Fruit fly (Drosophila melanogaster): ENCODE results near the gene Diap1.

Diap1 gene

dm6 chr3L:16090330-16090803 is 39.5 kb upstream of the Diap1 start, which contains the start of the genes CG5235 and ClC-c (continued):
- TF ChIP-seq CG6791 (GFP tag; IDR thresholded peaks at IDR 0.05; ENCODE audit: partially characterized antibody) (peak; percentile 88), gfzf (GFP tag; optimal IDR thresholded peaks at IDR 0.05) (peak; percentile 88), Pdp1 (GFP tag; optimal IDR thresholded peaks at IDR 0.05) (peak in 1 of 2 experiments; percentile 22), yki (optimal IDR thresholded peaks at IDR 0.05) (no peak), CG3407 (GFP tag; optimal IDR thresholded peaks at IDR 0.05) (no peak), CG10431 (GFP tag; optimal IDR thresholded peaks at IDR 0.05) (no peak), CG6683 (GFP tag; optimal IDR thresholded peaks at IDR 0.05) (no peak), zen (tag; optimal IDR thresholded peaks at IDR 0.05) (peak; percentile 28), CG6813 (GFP tag; optimal IDR thresholded peaks at IDR 0.05) (no peak), stwl (tag; optimal IDR thresholded peaks at IDR 0.05) (peak; percentile 65), CG12744 (GFP tag; optimal IDR thresholded peaks at IDR 0.05) (no peak), bab2 (GFP tag; optimal IDR thresholded peaks at IDR 0.05) (no peak), Nf-YB (GFP tag; optimal IDR thresholded peaks at IDR 0.05) (no peak), so (GFP tag; IDR thresholded peaks at IDR 0.05) (no peak), CG16815 (GFP tag; optimal IDR thresholded peaks at IDR 0.05) (no peak), CG5245 (GFP tag; optimal IDR thresholded peaks at IDR 0.05) (no peak), CG18619 (GFP tag; optimal IDR thresholded peaks at IDR 0.05) (no peak), hb (GFP tag; IDR thresholded peaks at IDR 0.05; ENCODE audit: partially characterized antibody) (peak; percentile 78), CG10321 (GFP tag; IDR thresholded peaks at IDR 0.05) (no peak), Neu2 (GFP tag; optimal IDR thresholded peaks at IDR 0.05; ENCODE audit: borderline replicate concordance) (no peak), Camta (GFP tag; optimal IDR thresholded peaks at IDR 0.05) (no peak), Opbp (GFP tag; IDR thresholded peaks at IDR 0.05; ENCODE audit: partially characterized antibody) (peak; percentile 77), pzg (GFP tag; optimal IDR thresholded peaks at IDR 0.05) (peak; percentile 84), CG4404 (GFP tag; IDR thresholded peaks at IDR 0.05) (no peak), CG16813 (GFP tag; IDR thresholded peaks at IDR 0.05; ENCODE audit: partially characterized antibody) (peak; percentile 79), Ptx1 (GFP tag; IDR thresholded peaks at IDR 0.05) (no peak), CG34376 (GFP tag; optimal IDR thresholded peaks at IDR 0.05) (peak; percentile 45), Nf-YA (GFP tag; IDR thresholded peaks at IDR 0.05) (no peak), slbo (GFP tag; IDR thresholded peaks at IDR 0.05) (no peak), klu (GFP tag; IDR thresholded peaks at IDR 0.05) (no peak), ttk (GFP tag; IDR thresholded peaks at IDR 0.05) (no peak), CG14860 (GFP tag; IDR thresholded peaks at IDR 0.05; ENCODE audit: partially characterized antibody) (peak; percentile 72), NFAT (GFP tag; IDR thresholded peaks at IDR 0.05) (no peak), CG14965 (GFP tag; optimal IDR thresholded peaks at IDR 0.05; ENCODE audit: borderline replicate concordance) (no peak), Hr3 (GFP tag; optimal IDR thresholded peaks at IDR 0.05) (no peak), Asciz (GFP tag; optimal IDR thresholded peaks at IDR 0.05) (no peak), Gug (GFP tag; IDR thresholded peaks at IDR 0.05) (no peak), bsh (GFP tag; optimal IDR thresholded peaks at IDR 0.05) (no peak), zf30C (GFP tag; optimal IDR thresholded peaks at IDR 0.05) (no peak), Doc3 (GFP tag; IDR thresholded peaks at IDR 0.05; ENCODE audit: partially characterized antibody) (peak; percentile 72), Bteb2 (GFP tag; optimal IDR thresholded peaks at IDR 0.05) (no peak), CG12769 (tag; optimal IDR thresholded peaks at IDR 0.05) (no peak), Hr39 (optimal IDR thresholded peaks at IDR 0.05) (no peak), ci (GFP tag; IDR thresholded peaks at IDR 0.05) (peak; percentile 25; the same call in 1 of the 3 replicates), inv (GFP tag; IDR thresholded peaks at IDR 0.05; ENCODE audit: partially characterized antibody) (peak; percentile 74), chn (GFP tag; optimal IDR thresholded peaks at IDR 0.05) (no peak), ro (GFP tag; IDR thresholded peaks at IDR 0.05) (no peak), CG5180 (GFP tag; optimal IDR thresholded peaks at IDR 0.05) (no peak), Bdp1 (GFP tag; optimal IDR thresholded peaks at IDR 0.05) (no peak), gce (GFP tag; IDR thresholded peaks at IDR 0.05) (no peak), CG2712 (tag; optimal IDR thresholded peaks at IDR 0.05) (no peak)
